Worm (Caenorhabditis elegans) whole organism, mixed stage, embryonic: Measurements from ENCODE around the gene tsp-3.

Experiments used
- blmp-1 ChIP-seq: fragments of 150-350 bp; optimal IDR thresholded peaks from 2 replicates; lab custom pipeline; 2014; ENCODE audit warnings: missing biosample characterization, missing genetic modification characterization
- pha-4 ChIP-seq: fragments of 150-350 bp; optimal IDR thresholded peaks from 2 replicates; lab custom pipeline; 2018; ENCODE audit warnings: missing biosample characterization, missing genetic modification reagents, missing genetic modification characterization

DNA sequence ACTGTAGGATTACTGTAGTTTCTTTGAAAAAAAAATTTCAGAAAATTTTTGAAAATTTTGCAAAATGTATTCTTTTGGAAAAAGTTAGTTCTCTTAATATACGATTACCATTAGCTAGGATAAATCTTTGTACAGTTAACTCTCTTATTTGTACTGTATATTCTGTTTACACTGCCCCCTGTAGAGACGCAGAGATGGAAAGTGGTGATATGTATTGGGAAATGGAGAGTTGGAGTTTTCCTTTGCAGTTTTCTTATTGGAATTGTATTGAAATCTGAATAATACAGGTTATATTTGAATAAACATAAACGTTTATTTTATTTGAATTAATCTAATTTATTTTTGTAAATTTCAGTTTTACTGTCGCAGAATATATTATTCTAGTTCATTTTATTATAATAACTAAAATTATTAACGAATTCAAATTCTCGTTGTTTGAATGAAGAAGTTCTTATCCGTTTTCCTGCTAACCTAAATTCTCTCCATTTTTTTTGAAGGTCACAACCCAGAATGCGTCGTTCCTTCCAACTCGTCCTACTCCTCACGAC, 41.8 kb downstream of the tsp-3 start, which contains the start of gene F56A8.9:
- TF ChIP-seq blmp-1 (tag; lab: Kevin White, UChicago) (no peak), pha-4 (tag; lab: Kevin White, UChicago) (peak; percentile 45)
